Worm (Caenorhabditis elegans): ENCODE data around the gene srh-140.

ce11 chrV:15687660-15688059 is 34.3 kb upstream of the srh-140 start, which contains the start of gene nhr-197:
- no peak for TF ChIP-seq mcd-1 (GFP tag; IDR thresholded peaks at IDR 0.05)
- TF ChIP-seq F49E8.2 (tag; optimal IDR thresholded peaks at IDR 0.05; ENCODE audit: insufficient read depth) = no peak
- TF ChIP-seq cebp-1 (GFP tag; IDR thresholded peaks at IDR 0.05) = no peak
- TF ChIP-seq cebp-1 (tag; optimal IDR thresholded peaks at IDR 0.05) = no peak
- no peak for TF ChIP-seq dpl-1 (GFP tag; optimal IDR thresholded peaks at IDR 0.05)
- TF ChIP-seq D2030.7 (GFP tag; IDR thresholded peaks at IDR 0.05) = no peak
- TF ChIP-seq snpc-4 (GFP tag; optimal IDR thresholded peaks at IDR 0.05) = no peak
- TF ChIP-seq snpc-4 (tag; optimal IDR thresholded peaks at IDR 0.05) = no peak
- TF ChIP-seq nhr-120 (GFP tag; IDR thresholded peaks at IDR 0.05) = no peak
- no peak for TF ChIP-seq madf-3 (GFP tag; IDR thresholded peaks at IDR 0.05)
- TF ChIP-seq sptf-2 (GFP tag; optimal IDR thresholded peaks at IDR 0.05) = no peak
- TF ChIP-seq ztf-25 (GFP tag; IDR thresholded peaks at IDR 0.05) = no peak
- TF ChIP-seq ceh-58 (GFP tag; IDR thresholded peaks at IDR 0.05) = no peak
- TF ChIP-seq snpc-3.4 (tag; optimal IDR thresholded peaks at IDR 0.05) = no peak
- TF ChIP-seq F57C9.4 (tag; optimal IDR thresholded peaks at IDR 0.05) = no peak
- TF ChIP-seq tlf-1 (GFP tag; optimal IDR thresholded peaks at IDR 0.05) = no peak
